Worm (Caenorhabditis elegans) whole organism, early embryonic: ENCODE measurements around the gene oac-41.

Experiments used
- B0310.2 ChIP-seq: sonication (generic microtip); optimal IDR thresholded peaks from 2 replicates; lab custom pipeline; 2016; ENCODE audit warnings: mild to moderate bottlenecking, missing genetic modification characterization, missing compliant biosample characterization
- F13C5.2 ChIP-seq: sonication (generic microtip); optimal IDR thresholded peaks from 2 replicates; lab custom pipeline; 2017; ENCODE audit warnings: mild to moderate bottlenecking, missing genetic modification characterization, inconsistent platforms, missing compliant biosample characterization
- aly-1 ChIP-seq: sonication (generic microtip); optimal IDR thresholded peaks from 2 replicates; lab custom pipeline; 2016; ENCODE audit warnings: missing genetic modification characterization, missing compliant biosample characterization
- ceh-36 ChIP-seq: sonication (generic microtip); optimal IDR thresholded peaks from 2 replicates; lab custom pipeline; 2016; ENCODE audit warnings: missing genetic modification characterization, inconsistent platforms, missing compliant biosample characterization
- ets-7 ChIP-seq: sonication (generic microtip); optimal IDR thresholded peaks from 2 replicates; lab custom pipeline; 2016; ENCODE audit warnings: missing genotype, missing genetic modification characterization, missing compliant biosample characterization
- flt-1 ChIP-seq: fragments of 200-800 bp; sonication (Bioruptor generic); IDR thresholded peaks from 2 replicates; pipeline ENCODE4 v1.3.6; 2022; ENCODE audit warnings: missing genetic modification characterization, missing compliant biosample characterization
- hnd-1 ChIP-seq: sonication (generic microtip); optimal IDR thresholded peaks from 2 replicates; lab custom pipeline; 2016; ENCODE audit warnings: missing genetic modification characterization, missing compliant biosample characterization

Gene oac-41

ce11 chrV:8977895-8978294 lies 44.1 kb downstream of the oac-41 start:
- TF ChIP-seq ets-7 (tag; lab: Kevin White, UChicago): no peak
- no peak for TF ChIP-seq F13C5.2 (tag; lab: Kevin White, UChicago)
- no peak for TF ChIP-seq flt-1
- TF ChIP-seq ceh-36 (tag; lab: Kevin White, UChicago): no peak
- no peak for TF ChIP-seq B0310.2 (tag; lab: Kevin White, UChicago)

ce11 chrV:8974889-8975422 lies 47.0 kb downstream of the oac-41 start, which contains the start of gene nhr-143:
Gene nhr-143, minus strand, starts transcription at chrV:8974939.
- TF ChIP-seq flt-1: no peak
- TF ChIP-seq hnd-1 (tag; lab: Kevin White, UChicago): no peak

- no peak for TF ChIP-seq aly-1
These were observed 49.7 kb downstream of the oac-41 start, which contains the start of gene nhr-195 for ce11 chrV:8972271-8972670. Gene nhr-195, minus strand, starts transcription at chrV:8972371.
